Fruit fly (Drosophila melanogaster) whole organism, wandering third instar larva: ENCODE results near the gene STUB1.

Experiments
- Dif ChIP-seq: fragments of 200-275, 200-300 bp; sonication (Bioruptor generic); optimal IDR thresholded peaks from 2 replicates; lab custom pipeline; 2018; ENCODE audit warnings: missing biosample characterization, missing genetic modification characterization; ENCODE audit not compliant: partially characterized antibody
- Myc ChIP-seq: fragments of >200 bp; optimal IDR thresholded peaks from 2 replicates; lab custom pipeline; 2017
- OdsH ChIP-seq: fragments of 200-800 bp; sonication (Bioruptor generic); optimal IDR thresholded peaks from 2 replicates; lab custom pipeline; 2016; ENCODE audit warnings: missing biosample characterization, mild to moderate bottlenecking, missing genetic modification characterization
- Rel ChIP-seq, 2 experiments: fragments of 200-800 bp; sonication (Bioruptor generic) in 1 of 2; optimal IDR thresholded peaks; 2 replicates in 1 of 2; 3 replicates in 1 of 2; lab custom pipeline; 2016 to 2019; ENCODE audit warnings: mild to moderate bottlenecking in 2 of 2, missing biosample characterization in 2 of 2, missing genetic modification characterization in 2 of 2, moderate library complexity in 1 of 2
- br ChIP-seq: fragments of 200-800 bp; sonication (Bioruptor generic); optimal IDR thresholded peaks from 2 replicates; lab custom pipeline; 2016; ENCODE audit warnings: missing biosample characterization, missing genetic modification characterization
- dsf ChIP-seq: sonication (Bioruptor generic); optimal IDR thresholded peaks from 2 replicates; lab custom pipeline; 2016; ENCODE audit warnings: missing biosample characterization, missing genetic modification characterization, borderline replicate concordance
- foxo ChIP-seq, 2 experiments: fragments of 200-800 bp; sonication (Bioruptor generic); optimal IDR thresholded peaks; 2 replicates in 1 of 2; 3 replicates in 1 of 2; lab custom pipeline; 2016 to 2017; ENCODE audit warnings: missing biosample characterization in 2 of 2, missing genetic modification characterization in 2 of 2
- lola ChIP-seq: fragments of >200 bp; optimal IDR thresholded peaks from 2 replicates; lab custom pipeline; 2017; ENCODE audit warnings: missing biosample characterization, missing genetic modification characterization
- pan ChIP-seq: fragments of >200 bp; optimal IDR thresholded peaks from 2 replicates; lab custom pipeline; 2017
- psq ChIP-seq: fragments of 200-800 bp; sonication (Bioruptor generic); optimal IDR thresholded peaks from 3 replicates; lab custom pipeline; 2017; ENCODE audit warnings: missing biosample characterization, mild to moderate bottlenecking, missing genetic modification characterization, moderate library complexity

- TF ChIP-seq lola (GFP tag; lab: Kevin White, UChicago) = no peak
- TF ChIP-seq OdsH (GFP tag; lab: Kevin White, UChicago) = no peak
- no peak for TF ChIP-seq br (GFP tag; lab: Kevin White, UChicago)
- no peak for TF ChIP-seq pan (lab: Kevin White, UChicago)
- TF ChIP-seq Dif (GFP tag; lab: Kevin White, UChicago) = no peak
- no peak for TF ChIP-seq dsf (GFP tag; lab: Kevin White, UChicago)
- TF ChIP-seq psq (GFP tag; lab: Kevin White, UChicago) = no peak
- no peak for TF ChIP-seq Rel (GFP tag; optimal IDR thresholded peaks at IDR 0.05; lab: Kevin White, UChicago)
- no peak for TF ChIP-seq Rel (tag; optimal IDR thresholded peaks at IDR 0.05; lab: Kevin White, UChicago)
- TF ChIP-seq foxo (GFP tag; optimal IDR thresholded peaks at IDR 0.05; lab: Kevin White, UChicago) = no peak
- TF ChIP-seq Myc (lab: Kevin White, UChicago) = no peak
These were observed 32.9 kb downstream of the STUB1 start for dm6 chr2L:10470211-10470610.
